Worm (Caenorhabditis elegans): ENCODE measurements around the gene sec-24.2.

ce11 chrIV:12399983-12400382, 39.4 kb upstream of the sec-24.2 start:
- TF ChIP-seq tra-1 (GFP tag; IDR thresholded peaks at IDR 0.05) = peak; percentile 86
- no peak for TF ChIP-seq nhr-76 (tag; optimal IDR thresholded peaks at IDR 0.05)
- TF ChIP-seq ztf-11 (tag; optimal IDR thresholded peaks at IDR 0.05) = no peak
- no peak for TF ChIP-seq daf-12 (tag; optimal IDR thresholded peaks at IDR 0.05)
- TF ChIP-seq set-16 (GFP tag; IDR thresholded peaks at IDR 0.05) = no peak
- TF ChIP-seq ama-1 (optimal IDR thresholded peaks at IDR 0.05) = no peak
- no peak for TF ChIP-seq nhr-237 (tag; optimal IDR thresholded peaks at IDR 0.05)
- TF ChIP-seq snpc-4 (tag; optimal IDR thresholded peaks at IDR 0.05) = no peak

All from whole organism, L4 larva.